Worm (Caenorhabditis elegans) whole organism, L2 larva: Measurements from ENCODE around the gene pes-5.

Source experiments
- ceh-16 ChIP-seq: fragments of 150-350 bp; optimal IDR thresholded peaks from 2 replicates; lab custom pipeline; 2014; ENCODE audit warnings: missing biosample characterization, missing genetic modification characterization
- ceh-82 ChIP-seq: fragments of 150-350 bp; optimal IDR thresholded peaks from 2 replicates; lab custom pipeline; 2014; ENCODE audit warnings: missing biosample characterization, missing genetic modification characterization
- elt-1 ChIP-seq: fragments of 150-350 bp; optimal IDR thresholded peaks from 2 replicates; lab custom pipeline; 2014; ENCODE audit warnings: missing biosample characterization, missing genetic modification characterization
- elt-3 ChIP-seq: sonication (generic microtip); optimal IDR thresholded peaks from 2 replicates; lab custom pipeline; 2017; ENCODE audit warnings: missing biosample characterization, missing genetic modification characterization
- lin-11 ChIP-seq: fragments of 150-350 bp; sonication (generic microtip); optimal IDR thresholded peaks from 2 replicates; lab custom pipeline; 2014; ENCODE audit warnings: missing biosample characterization, missing genetic modification characterization, inconsistent platforms, mixed read lengths
- lsy-2 ChIP-seq, 2 experiments: fragments of 150-350 bp in 1 of 2; sonication (generic microtip) in 1 of 2; optimal IDR thresholded peaks; 2 replicates each; lab custom pipeline; 2014 to 2017; ENCODE audit warnings: missing biosample characterization in 2 of 2, missing genetic modification characterization in 2 of 2
- nhr-23 ChIP-seq: fragments of 150-350 bp; optimal IDR thresholded peaks from 2 replicates; lab custom pipeline; 2014; ENCODE audit warnings: missing biosample characterization, missing genetic modification reagents, missing genetic modification characterization
- nhr-237 ChIP-seq: fragments of 150-350 bp; optimal IDR thresholded peaks from 2 replicates; lab custom pipeline; 2014; ENCODE audit warnings: missing biosample characterization, missing genetic modification characterization
- nhr-77 ChIP-seq: fragments of 150-350 bp; optimal IDR thresholded peaks from 2 replicates; lab custom pipeline; 2014; ENCODE audit warnings: missing biosample characterization, missing genetic modification characterization
- sma-3 ChIP-seq: sonication (generic microtip); optimal IDR thresholded peaks from 2 replicates; lab custom pipeline; 2016; ENCODE audit warnings: missing genetic modification reagents, missing genetic modification characterization, missing compliant biosample characterization
- snpc-4 ChIP-seq: fragments of 150-350 bp; optimal IDR thresholded peaks from 2 replicates; lab custom pipeline; 2014; ENCODE audit warnings: missing biosample characterization, missing genetic modification characterization
- unc-62 ChIP-seq: fragments of 150-350 bp; optimal IDR thresholded peaks from 2 replicates; lab custom pipeline; 2014; ENCODE audit warnings: missing biosample characterization, missing genetic modification reagents, missing genetic modification characterization
- ztf-4 ChIP-seq: fragments of 150-350 bp; optimal IDR thresholded peaks from 2 replicates; lab custom pipeline; 2014; ENCODE audit warnings: missing biosample characterization, missing genetic modification characterization

Gene pes-5

DNA sequence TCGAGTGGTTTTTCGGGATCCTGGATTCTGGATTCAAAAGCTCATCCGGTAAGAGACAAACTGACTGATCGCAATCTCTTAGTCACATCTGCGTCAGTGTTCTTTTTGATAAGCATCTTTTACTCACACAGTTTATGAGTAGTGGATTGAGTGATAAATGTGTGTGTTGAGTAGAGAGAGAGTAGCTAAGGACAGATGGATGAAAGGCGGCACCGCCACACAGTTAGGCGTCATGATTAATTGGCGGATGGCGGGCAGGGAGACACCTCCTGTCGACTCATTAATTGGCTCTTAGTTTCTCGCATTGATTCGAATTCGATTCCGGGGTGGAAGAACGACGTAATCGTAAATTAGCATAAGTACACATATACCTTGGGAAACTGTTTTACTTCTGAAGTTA lies 35.4 kb downstream of the pes-5 start:
- TF ChIP-seq sma-3 (GFP tag; lab: Kevin White, UChicago) (no peak), snpc-4 (tag; lab: Kevin White, UChicago) (no peak), lin-11 (tag; lab: Kevin White, UChicago) (no peak), ceh-82 (tag; lab: Kevin White, UChicago) (no peak), nhr-23 (tag; lab: Kevin White, UChicago) (no peak), ceh-16 (tag; lab: Kevin White, UChicago) (peak; percentile 54)

DNA sequence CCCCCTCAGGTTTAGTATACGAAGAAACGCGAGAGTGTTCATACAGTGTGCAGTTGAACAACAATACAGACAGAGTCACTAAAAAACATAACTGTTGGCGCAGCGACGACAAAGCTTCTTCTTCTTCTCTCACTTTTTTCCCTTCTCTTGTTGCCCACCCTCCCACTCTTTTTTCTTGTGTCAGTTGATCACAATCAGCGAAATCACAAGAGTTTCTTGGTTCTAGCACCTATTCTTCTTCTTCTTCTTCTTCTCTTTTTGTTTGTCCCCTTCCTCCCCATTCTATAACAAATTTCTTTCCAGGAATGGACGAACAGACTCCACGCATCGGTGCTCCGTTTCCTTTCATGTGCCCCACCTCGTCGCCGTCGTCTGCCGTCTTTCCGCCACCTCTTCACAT lies 39.4 kb downstream of the pes-5 start, which contains the start of gene F43G6.4:
TSS of gene F43G6.4 (plus strand) at position 301 of the 400 bp plus-strand sequence.
- TF ChIP-seq snpc-4 (tag; lab: Kevin White, UChicago) (no peak), nhr-237 (tag; lab: Kevin White, UChicago) (no peak), ztf-4 (tag; lab: Kevin White, UChicago) (no peak), nhr-77 (no peak)
- TF ChIP-seq, all 48 proteins: peak for 0

DNA sequence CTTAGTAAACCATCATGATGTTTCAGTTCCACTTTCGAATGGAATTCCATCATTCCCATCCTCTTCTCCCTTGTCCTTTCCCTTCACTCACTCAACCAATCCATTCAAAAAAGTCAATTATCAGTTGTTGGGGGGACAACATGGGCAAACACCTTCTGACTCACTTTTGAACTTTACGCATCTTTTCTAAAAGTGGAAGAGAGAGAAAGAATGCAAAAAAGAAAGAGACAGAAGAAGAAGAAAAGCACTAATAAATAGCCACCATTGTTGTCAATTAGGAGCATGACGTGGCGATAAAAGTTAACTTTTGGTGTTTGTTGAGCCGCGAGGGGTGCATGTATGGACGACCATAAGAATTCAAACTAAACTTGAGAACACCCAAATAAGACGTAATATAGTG lies 41.8 kb downstream of the pes-5 start:
- TF ChIP-seq elt-3 (tag; lab: Kevin White, UChicago), result no peak
- TF ChIP-seq elt-1, result no peak
- no peak for TF ChIP-seq unc-62

DNA sequence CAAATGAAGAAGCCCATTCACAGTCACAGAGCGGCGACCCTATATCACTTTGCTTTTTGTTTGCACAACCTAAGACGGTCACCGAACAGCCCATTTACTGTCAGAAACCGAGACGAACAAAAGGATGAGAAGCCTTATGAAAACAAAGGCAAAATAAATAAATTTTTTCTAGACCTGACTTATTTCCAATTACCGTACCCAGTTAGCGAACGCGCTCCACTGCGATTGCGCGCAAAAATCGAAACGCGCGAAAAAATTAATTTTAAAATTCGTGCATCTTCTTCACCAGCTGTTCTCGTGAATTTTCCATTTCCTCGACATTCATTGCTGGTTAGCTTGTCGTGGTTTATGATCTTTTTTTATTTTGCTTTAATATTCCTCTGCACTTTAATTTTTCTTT lies 47.3 kb downstream of the pes-5 start, which contains the start of gene F43G6.16:
TSS of gene F43G6.16 (minus strand) at position 141 of the 400 bp plus-strand sequence.
- TF ChIP-seq sma-3 (GFP tag; lab: Kevin White, UChicago), result no peak
- TF ChIP-seq lsy-2 (tag; optimal IDR thresholded peaks at IDR 0.05; lab: Kevin White, UChicago), result peak in 1 of 2 experiments; percentile 91
